Worm (Caenorhabditis elegans) whole organism, L4/young adult: ENCODE data around the gene R07H5.16.

Experiments used
- dao-5 ChIP-seq: sonication (generic microtip); optimal IDR thresholded peaks from 2 replicates; lab custom pipeline; 2016; ENCODE audit warnings: missing genotype, missing genetic modification characterization, moderate library complexity, missing compliant biosample characterization
- him-1 ChIP-seq: sonication (generic microtip); optimal IDR thresholded peaks from 2 replicates; lab custom pipeline; 2016; ENCODE audit warnings: missing genotype, missing genetic modification reagents, missing genetic modification characterization, missing compliant biosample characterization

- TF ChIP-seq him-1 (tag; lab: Kevin White, UChicago): no peak
- no peak for TF ChIP-seq dao-5
Measured at ce11 chrIV:11247434-11247833, 48.3 kb downstream of the R07H5.16 start.
